Fruit fly (Drosophila melanogaster): ENCODE results near the gene JTBR.

The JTBR gene

dm6 chr3L:1755458-1755984, 47.1 kb downstream of the JTBR start, which contains the start of gene Cht2 (continued):
- TF ChIP-seq rib (GFP tag; IDR thresholded peaks at IDR 0.05), result peak; percentile 17; the same call in 1 of the 2 replicates
- peak; percentile 83 for TF ChIP-seq sd (tag; optimal IDR thresholded peaks at IDR 0.05)
- TF ChIP-seq E2f2 (GFP tag; IDR thresholded peaks at IDR 0.05), result no peak
- no peak for TF ChIP-seq CG6791 (GFP tag; IDR thresholded peaks at IDR 0.05; ENCODE audit: partially characterized antibody)
- 0 out of 2 replicates have a peak, but pooled peaks have one; percentile 12 for TF ChIP-seq chm (GFP tag; IDR thresholded peaks at IDR 0.05)
- TF ChIP-seq CG17385 (GFP tag; optimal IDR thresholded peaks at IDR 0.05), result no peak
- TF ChIP-seq Deaf1 (tag; optimal IDR thresholded peaks at IDR 0.05), result peak; percentile 94
- 0 out of 2 replicates have a peak, but pooled peaks have one; percentile 12 for TF ChIP-seq CG31224 (GFP tag; IDR thresholded peaks at IDR 0.05)
- peak; percentile 76; the same call in 1 of the 4 replicates for TF ChIP-seq chinmo (GFP tag; IDR thresholded peaks at IDR 0.05; ENCODE audit: partially characterized antibody)
- no peak for TF ChIP-seq schlank (tag; optimal IDR thresholded peaks at IDR 0.05)
- peak; percentile 42; the same call in 1 of the 2 replicates for TF ChIP-seq Drgx (GFP tag; IDR thresholded peaks at IDR 0.05)
- peak; percentile 23 for TF ChIP-seq CG6854 (GFP tag; optimal IDR thresholded peaks at IDR 0.05)
- 0 out of 2 replicates have a peak, but pooled peaks have one; percentile 29 for TF ChIP-seq Bgb (GFP tag; IDR thresholded peaks at IDR 0.05; ENCODE audit: partially characterized antibody)
- TF ChIP-seq z (GFP tag; IDR thresholded peaks at IDR 0.05), result peak; percentile 86
- TF ChIP-seq Med (GFP tag), result peak; percentile 76
- TF ChIP-seq Jarid2 (GFP tag; optimal IDR thresholded peaks at IDR 0.05), result peak; percentile 73
- TF ChIP-seq Dref (GFP tag; IDR thresholded peaks at IDR 0.05), result 0 out of 2 replicates have a peak, but pooled peaks have one; percentile 7
- TF ChIP-seq ftz-f1 (GFP tag; optimal IDR thresholded peaks at IDR 0.05), result peak; percentile 25
- TF ChIP-seq CG18476 (GFP tag; optimal IDR thresholded peaks at IDR 0.05), result peak; percentile 34
- peak; percentile 49 for TF ChIP-seq CG15269 (tag; optimal IDR thresholded peaks at IDR 0.05)
- TF ChIP-seq CG12769 (tag; optimal IDR thresholded peaks at IDR 0.05), result peak; percentile 70
- TF ChIP-seq psq (GFP tag; optimal IDR thresholded peaks at IDR 0.05), result no peak
- no peak for TF ChIP-seq CG11696 (GFP tag; IDR thresholded peaks at IDR 0.05)
- TF ChIP-seq Oli (tag; optimal IDR thresholded peaks at IDR 0.05), result no peak
- no peak for TF ChIP-seq CG13424 (tag; optimal IDR thresholded peaks at IDR 0.05)
- peak; percentile 82 for TF ChIP-seq CG3163 (GFP tag; optimal IDR thresholded peaks at IDR 0.05)
- TF ChIP-seq zen2 (GFP tag; IDR thresholded peaks at IDR 0.05; ENCODE audit: partially characterized antibody), result 0 out of 3 replicates have a peak, but pooled peaks have one; percentile 38
- peak; percentile 11 for TF ChIP-seq oc (tag; optimal IDR thresholded peaks at IDR 0.05)
- peak; percentile 21; the same call in 1 of the 2 replicates for TF ChIP-seq unc-4 (GFP tag; IDR thresholded peaks at IDR 0.05; ENCODE audit: partially characterized antibody)
- TF ChIP-seq Aef1 (GFP tag; IDR thresholded peaks at IDR 0.05), result no peak
- TF ChIP-seq Dbx (GFP tag; IDR thresholded peaks at IDR 0.05), result 0 out of 3 replicates have a peak, but pooled peaks have one; percentile 20
- no peak for TF ChIP-seq Chrac-16 (GFP tag; optimal IDR thresholded peaks at IDR 0.05)
- TF ChIP-seq kay (GFP tag; optimal IDR thresholded peaks at IDR 0.05), result no peak
- no peak for TF ChIP-seq run (tag; optimal IDR thresholded peaks at IDR 0.05)
- TF ChIP-seq Trl (optimal IDR thresholded peaks at IDR 0.05), result peak; percentile 64 to 74
- TF ChIP-seq Trl (GFP tag; optimal IDR thresholded peaks at IDR 0.05), result no peak
- TF ChIP-seq sob (GFP tag; IDR thresholded peaks at IDR 0.05), result peak; percentile 51; the same call in 1 of the 2 replicates
- peak; percentile 28; the same call in 1 of the 2 replicates for TF ChIP-seq Rfx (GFP tag; IDR thresholded peaks at IDR 0.05)

- TF ChIP-seq Sox102F (GFP tag; optimal IDR thresholded peaks at IDR 0.05) (no peak), Blimp-1 (GFP tag; optimal IDR thresholded peaks at IDR 0.05) (peak; percentile 82), H15 (GFP tag; IDR thresholded peaks at IDR 0.05) (no peak), CG17612 (GFP tag; IDR thresholded peaks at IDR 0.05) (no peak), zfh1 (GFP tag; IDR thresholded peaks at IDR 0.05) (no peak), CG30431 (GFP tag; optimal IDR thresholded peaks at IDR 0.05) (no peak), cwo (GFP tag; optimal IDR thresholded peaks at IDR 0.05) (peak; percentile 23), CG3995 (GFP tag; optimal IDR thresholded peaks at IDR 0.05) (no peak), ci (GFP tag; IDR thresholded peaks at IDR 0.05) (no peak), Jarid2 (GFP tag; optimal IDR thresholded peaks at IDR 0.05) (no peak), vvl (GFP tag; IDR thresholded peaks at IDR 0.05) (peak; percentile 47), pnt (GFP tag; optimal IDR thresholded peaks at IDR 0.05) (no peak), Hr3 (GFP tag; optimal IDR thresholded peaks at IDR 0.05) (no peak), CG12219 (GFP tag; optimal IDR thresholded peaks at IDR 0.05) (no peak), CG10366 (GFP tag; IDR thresholded peaks at IDR 0.05) (no peak)
These were observed 47.7 kb downstream of the JTBR start for dm6 chr3L:1754935-1755334.
